Worm (Caenorhabditis elegans): ENCODE results near the gene ccm-3.

ccm-3 gene

DNA sequence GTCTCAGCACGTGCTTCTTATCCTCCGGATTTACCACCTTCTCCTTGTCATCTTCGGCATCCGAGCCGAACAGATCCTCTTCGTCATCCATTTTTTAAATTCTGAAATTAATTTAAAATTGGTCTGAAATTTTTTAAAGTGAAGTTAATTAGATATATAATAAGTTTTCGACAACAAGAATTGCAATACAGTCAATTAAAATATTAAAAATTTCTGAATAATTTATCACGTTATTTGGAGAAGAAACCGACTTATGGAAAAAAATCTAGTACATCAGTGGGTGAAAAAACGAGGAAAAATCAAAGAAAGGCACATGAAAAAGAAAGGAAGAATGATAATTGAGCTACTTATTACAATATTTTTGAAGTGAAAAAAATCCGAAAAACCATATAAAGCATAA is 1.6 kb downstream of the ccm-3 start, which contains the start of gene taf-13:
Gene taf-13, minus strand, starts transcription at position 101 of the 400 bp plus-strand sequence.
- no peak for TF ChIP-seq chd-7 (tag; optimal IDR thresholded peaks at IDR 0.05)
- TF ChIP-seq hmg-1.2 (GFP tag; IDR thresholded peaks at IDR 0.05): no peak
- TF ChIP-seq nhr-90 (tag; optimal IDR thresholded peaks at IDR 0.05): no peak
- no peak for TF ChIP-seq tbp1 (GFP tag; optimal IDR thresholded peaks at IDR 0.05)
- TF ChIP-seq K12H6.12 (tag; optimal IDR thresholded peaks at IDR 0.05): no peak
- TF ChIP-seq sdz-38 (tag; optimal IDR thresholded peaks at IDR 0.05): no peak
- TF ChIP-seq tlf-1 (GFP tag; optimal IDR thresholded peaks at IDR 0.05): no peak
- no peak for TF ChIP-seq ztf-28 (GFP tag; IDR thresholded peaks at IDR 0.05)
- no peak for TF ChIP-seq snpc-1.3 (tag; optimal IDR thresholded peaks at IDR 0.05; ENCODE audit: insufficient read depth)
- TF ChIP-seq F57C9.4 (tag; optimal IDR thresholded peaks at IDR 0.05): no peak

DNA sequence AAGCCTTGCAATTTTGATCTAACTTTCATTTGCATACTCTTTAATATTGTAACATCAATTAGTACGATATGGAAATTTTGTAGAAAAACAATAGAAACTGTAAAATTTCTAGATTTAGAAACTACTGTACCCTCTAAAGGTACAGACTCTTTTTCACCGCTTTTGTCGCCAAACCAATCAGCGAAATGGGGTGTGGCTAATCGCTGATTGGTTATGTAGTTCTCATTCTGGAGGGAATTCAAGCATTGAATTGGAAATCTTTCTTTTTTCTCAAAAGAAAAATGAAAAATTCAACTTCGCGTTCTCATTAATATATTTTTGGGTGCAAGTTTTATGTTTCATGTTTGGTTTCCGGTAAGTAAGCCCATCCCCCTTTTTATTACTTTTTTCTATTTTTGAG is 3.5 kb downstream of the ccm-3 start:
- TF ChIP-seq K12H6.12 (tag; optimal IDR thresholded peaks at IDR 0.05): no peak
- no peak for TF ChIP-seq let-607 (tag; optimal IDR thresholded peaks at IDR 0.05)
- no peak for TF ChIP-seq madf-8 (GFP tag; conservative IDR thresholded peaks at IDR 0.05)
- no peak for TF ChIP-seq Y56A3A.18 (GFP tag; IDR thresholded peaks at IDR 0.05)
- no peak for TF ChIP-seq attf-3 (GFP tag; conservative IDR thresholded peaks at IDR 0.05)
- no peak for TF ChIP-seq akir-1 (GFP tag; optimal IDR thresholded peaks at IDR 0.05)
- TF ChIP-seq egl-44 (GFP tag; IDR thresholded peaks at IDR 0.05): no peak
- TF ChIP-seq K11D2.4 (GFP tag; IDR thresholded peaks at IDR 0.05): no peak
- no peak for TF ChIP-seq cebp-2 (GFP tag; IDR thresholded peaks at IDR 0.05)
- TF ChIP-seq madf-6 (GFP tag; IDR thresholded peaks at IDR 0.05): no peak
- TF ChIP-seq B0336.3 (GFP tag; IDR thresholded peaks at IDR 0.05): no peak
- no peak for TF ChIP-seq fkh-3 (tag; optimal IDR thresholded peaks at IDR 0.05)
- no peak for TF ChIP-seq F55B11.4 (tag; optimal IDR thresholded peaks at IDR 0.05; ENCODE audit: borderline replicate concordance, insufficient read depth)
- TF ChIP-seq ztf-18 (tag; optimal IDR thresholded peaks at IDR 0.05): no peak

DNA sequence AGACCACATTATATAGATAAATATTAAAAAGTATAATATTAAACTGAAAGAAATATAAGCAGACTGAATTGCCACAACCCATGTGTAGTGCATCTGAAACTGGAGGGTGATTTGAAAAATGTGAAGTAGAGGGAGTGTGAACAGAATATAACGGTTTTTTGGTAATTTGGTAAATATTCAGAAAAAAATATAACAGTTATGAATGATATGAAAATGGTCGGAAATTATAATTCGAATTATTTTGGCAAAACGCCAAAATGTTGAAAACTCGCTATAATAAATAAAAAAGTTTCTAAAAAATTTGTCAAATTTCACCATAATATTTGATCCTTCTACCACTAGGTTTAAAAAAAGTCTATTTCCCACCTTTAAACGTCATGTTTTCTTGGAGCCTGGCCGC is 4.9 kb downstream of the ccm-3 start, which contains the start of gene srv-2:
Gene srv-2, minus strand, starts transcription at position 101 of the 400 bp plus-strand sequence.
- TF ChIP-seq hmg-20 (GFP tag; IDR thresholded peaks at IDR 0.05) (no peak), aptf-2 (GFP tag; conservative IDR thresholded peaks at IDR 0.05) (no peak), die-1 (tag; optimal IDR thresholded peaks at IDR 0.05) (no peak), hlh-12 (tag; optimal IDR thresholded peaks at IDR 0.05) (no peak), pha-4 (tag; optimal IDR thresholded peaks at IDR 0.05) (no peak), sea-2 (GFP tag; IDR thresholded peaks at IDR 0.05) (no peak), ceh-100 (GFP tag; IDR thresholded peaks at IDR 0.05) (no peak), ztf-3 (GFP tag; optimal IDR thresholded peaks at IDR 0.05) (no peak), Y56A3A.18 (GFP tag; IDR thresholded peaks at IDR 0.05) (no peak), F57C9.4 (tag; optimal IDR thresholded peaks at IDR 0.05) (no peak), nhr-80 (tag; optimal IDR thresholded peaks at IDR 0.05) (no peak), snpc-1.1 (tag; optimal IDR thresholded peaks at IDR 0.05; ENCODE audit: insufficient read depth) (no peak), sptf-2 (GFP tag; optimal IDR thresholded peaks at IDR 0.05) (no peak), snpc-4 (GFP tag; optimal IDR thresholded peaks at IDR 0.05) (no peak), snpc-4 (tag; optimal IDR thresholded peaks at IDR 0.05) (no peak), ceh-58 (GFP tag; IDR thresholded peaks at IDR 0.05) (no peak), unc-130 (GFP tag; optimal IDR thresholded peaks at IDR 0.05) (no peak), Y95B8A.8 (GFP tag; IDR thresholded peaks at IDR 0.05) (no peak), chd-7 (tag; optimal IDR thresholded peaks at IDR 0.05) (no peak), fkh-3 (tag; optimal IDR thresholded peaks at IDR 0.05) (no peak), sdz-38 (tag; optimal IDR thresholded peaks at IDR 0.05) (no peak)

Measured in whole organism, young adult.